Worm (Caenorhabditis elegans): ENCODE results near the gene irld-52.
A peak's percentile ranks its signal among the peaks of the same experiment; 100 is the strongest.
"Not testable (repeated sequence)": the region's sequence is repeated elsewhere in the genome, so short reads cannot be mapped to it uniquely, and the experiment has no call there.

Gene irld-52

ce11 chrV:15803748-15804147 is 24.3 kb downstream of the irld-52 start, which contains the start of gene T26E4.18:
T26E4.18 (minus strand) TSS chrV:15803848.
- TF ChIP-seq nhr-77, snpc-4, ceh-16 (tag; optimal IDR thresholded peaks at IDR 0.05): not testable (repeated sequence)

- TF ChIP-seq C34F6.9 (tag; optimal IDR thresholded peaks at IDR 0.05); blmp-1 (tag; optimal IDR thresholded peaks at IDR 0.05; ENCODE audit: insufficient read depth); aly-2 (tag; optimal IDR thresholded peaks at IDR 0.05): not testable (repeated sequence)
Observed at ce11 chrV:15807420-15807819, 27.9 kb downstream of the irld-52 start, which contains the start of gene srsx-38. srsx-38 (minus strand) TSS chrV:15807520.

DNA sequence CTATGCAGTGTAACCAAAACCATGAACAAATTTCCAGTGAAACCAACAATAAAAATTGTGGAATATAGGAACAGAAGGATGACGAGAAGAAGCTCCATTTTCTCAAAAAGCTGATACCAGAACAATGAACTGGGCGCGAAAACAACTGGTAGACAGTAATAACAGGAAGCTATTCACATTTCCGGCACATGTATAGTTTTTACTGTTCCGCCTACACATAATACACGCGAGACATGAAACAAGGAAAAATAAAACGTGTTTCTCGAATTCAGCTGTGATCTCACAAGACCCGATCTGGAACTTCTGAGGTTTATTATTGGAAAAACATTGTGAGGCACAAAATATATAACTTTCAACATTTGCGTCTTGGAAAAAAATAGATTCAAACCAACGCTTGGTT is 30.1 kb downstream of the irld-52 start, which contains the start of gene srsx-36:
Gene srsx-36 (minus strand): TSS at position 101 of the 400 bp plus-strand sequence.
- TF ChIP-seq aly-2 (tag; optimal IDR thresholded peaks at IDR 0.05) (no peak), elt-1 (tag; optimal IDR thresholded peaks at IDR 0.05) (no peak), nhr-77 (tag; optimal IDR thresholded peaks at IDR 0.05) (no peak), skn-1 (tag; optimal IDR thresholded peaks at IDR 0.05) (no peak), unc-55 (GFP tag; optimal IDR thresholded peaks at IDR 0.05) (no peak), lin-39 (tag; optimal IDR thresholded peaks at IDR 0.05) (no peak), gmeb-1 (tag; optimal IDR thresholded peaks at IDR 0.05) (no peak), nhr-237 (tag; optimal IDR thresholded peaks at IDR 0.05) (no peak), peb-1 (tag; optimal IDR thresholded peaks at IDR 0.05) (no peak), mab-5 (tag; optimal IDR thresholded peaks at IDR 0.05) (no peak), mbf-1 (tag; optimal IDR thresholded peaks at IDR 0.05) (no peak), ama-1 (optimal IDR thresholded peaks at IDR 0.05) (no peak), nhr-21 (tag; optimal IDR thresholded peaks at IDR 0.05) (no peak), R02D3.7 (tag; optimal IDR thresholded peaks at IDR 0.05) (no peak), nhr-129 (tag; optimal IDR thresholded peaks at IDR 0.05) (no peak), alr-1 (tag; optimal IDR thresholded peaks at IDR 0.05) (no peak), ceh-82 (tag; optimal IDR thresholded peaks at IDR 0.05) (no peak), C34F6.9 (tag; optimal IDR thresholded peaks at IDR 0.05) (no peak), nhr-12 (tag; optimal IDR thresholded peaks at IDR 0.05) (no peak), elt-3 (tag; optimal IDR thresholded peaks at IDR 0.05) (no peak)

DNA sequence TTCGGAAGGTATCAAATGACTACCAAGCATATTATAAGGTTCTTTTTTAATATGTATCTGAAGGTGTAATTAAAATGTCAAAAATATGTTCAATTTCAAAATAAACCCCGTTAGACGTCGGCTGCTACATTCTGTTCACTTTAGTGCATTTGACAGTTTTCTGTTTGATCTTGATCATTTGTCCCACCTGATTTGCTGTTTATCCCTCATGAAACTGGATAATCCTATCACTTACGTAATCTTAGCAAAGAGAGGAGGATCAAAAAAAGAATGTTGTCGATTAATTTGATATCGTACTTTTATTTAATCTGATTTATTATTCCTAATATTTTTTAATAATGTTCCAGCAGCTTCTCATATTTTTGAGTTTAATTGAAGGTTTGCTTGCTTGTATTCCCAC is 31.0 kb downstream of the irld-52 start, which contains the start of gene F54B8.1:
Gene F54B8.1 (plus strand): TSS at position 301 of the 400 bp plus-strand sequence.
- TF ChIP-seq unc-62 (GFP tag; optimal IDR thresholded peaks at IDR 0.05) (no peak), Y55F3AM.14 (GFP tag; optimal IDR thresholded peaks at IDR 0.05) (no peak), peb-1 (tag; optimal IDR thresholded peaks at IDR 0.05) (no peak), ztf-11 (tag; optimal IDR thresholded peaks at IDR 0.05) (no peak)

- not testable (repeated sequence) for TF ChIP-seq elt-3 (tag; optimal IDR thresholded peaks at IDR 0.05); mab-5 (tag; optimal IDR thresholded peaks at IDR 0.05); sma-9 (GFP tag; optimal IDR thresholded peaks at IDR 0.05); sma-9 (tag; optimal IDR thresholded peaks at IDR 0.05)
Observed at ce11 chrV:15811982-15812381, 32.5 kb downstream of the irld-52 start, which contains the start of gene nhr-282. nhr-282 (plus strand) TSS chrV:15812282.

- TF ChIP-seq alr-1 (tag; optimal IDR thresholded peaks at IDR 0.05) (no peak), lin-11 (tag; optimal IDR thresholded peaks at IDR 0.05) (no peak), R02D3.7 (tag; optimal IDR thresholded peaks at IDR 0.05) (no peak), sma-9 (GFP tag; optimal IDR thresholded peaks at IDR 0.05) (peak; percentile 22), sma-9 (tag; optimal IDR thresholded peaks at IDR 0.05) (no peak), ceh-16 (tag; optimal IDR thresholded peaks at IDR 0.05) (no peak), nhr-129 (tag; optimal IDR thresholded peaks at IDR 0.05) (peak; percentile 48), blmp-1 (tag; optimal IDR thresholded peaks at IDR 0.05; ENCODE audit: insufficient read depth) (peak; percentile 40)
Observed at ce11 chrV:15815962-15816432, 36.5 kb downstream of the irld-52 start, which contains the start of the genes fbxa-69 and F54B8.4. fbxa-69 (minus strand) TSS chrV:15815971. F54B8.4 (plus strand) TSS chrV:15816382.

- TF ChIP-seq nhr-237 (tag; optimal IDR thresholded peaks at IDR 0.05) (no peak), unc-55 (GFP tag; optimal IDR thresholded peaks at IDR 0.05) (no peak), nhr-12 (tag; optimal IDR thresholded peaks at IDR 0.05) (no peak), nhr-23 (tag; optimal IDR thresholded peaks at IDR 0.05) (no peak), ama-1 (optimal IDR thresholded peaks at IDR 0.05) (no peak), nhr-77 (tag; optimal IDR thresholded peaks at IDR 0.05) (no peak), ztf-11 (tag; optimal IDR thresholded peaks at IDR 0.05) (no peak), unc-39 (tag; optimal IDR thresholded peaks at IDR 0.05) (no peak), peb-1 (tag; optimal IDR thresholded peaks at IDR 0.05) (no peak), C34F6.9 (tag; optimal IDR thresholded peaks at IDR 0.05) (no peak), blmp-1 (tag; optimal IDR thresholded peaks at IDR 0.05; ENCODE audit: insufficient read depth) (no peak), fos-1 (tag; optimal IDR thresholded peaks at IDR 0.05) (no peak), nhr-11 (tag; optimal IDR thresholded peaks at IDR 0.05) (no peak), dmd-4 (tag; optimal IDR thresholded peaks at IDR 0.05) (no peak), elt-3 (tag; optimal IDR thresholded peaks at IDR 0.05) (no peak), elt-1 (tag; optimal IDR thresholded peaks at IDR 0.05) (no peak), unc-62 (GFP tag; optimal IDR thresholded peaks at IDR 0.05) (no peak), lin-13 (GFP tag; optimal IDR thresholded peaks at IDR 0.05) (no peak), crh-2 (tag; optimal IDR thresholded peaks at IDR 0.05) (no peak)
Observed at ce11 chrV:15817746-15818145, 38.3 kb downstream of the irld-52 start, which contains the start of gene abf-3. abf-3 (minus strand) TSS chrV:15817846.
